Fruit fly (Drosophila melanogaster) whole organism, embryonic: ENCODE measurements around the gene CG31275.

Source experiments
- ATbp ChIP-seq: fragments of 200-800 bp; sonication (Bioruptor generic); optimal IDR thresholded peaks from 2 replicates; lab custom pipeline; 2017; ENCODE audit warnings: missing biosample characterization, mild to moderate bottlenecking, missing genetic modification characterization, missing genetic modification reagents
- Asciz ChIP-seq: fragments of 200-800 bp; sonication (Bioruptor generic); optimal IDR thresholded peaks from 2 replicates; lab custom pipeline; 2017; ENCODE audit warnings: missing biosample characterization, mild to moderate bottlenecking, missing genetic modification characterization, missing genetic modification reagents
- Atf3 ChIP-seq: fragments of 200-800 bp; sonication (Bioruptor generic); optimal IDR thresholded peaks from 3 replicates; lab custom pipeline; 2016; ENCODE audit warnings: missing biosample characterization, missing genetic modification characterization
- C15 ChIP-seq: fragments of 200-800 bp; sonication (Bioruptor generic); IDR thresholded peaks from 3 replicates; pipeline ENCODE4 v1.3.6; 2022; ENCODE audit warnings: missing biosample characterization, missing genetic modification characterization
- CG10979 ChIP-seq: fragments of 200-800 bp; sonication (Bioruptor generic); optimal IDR thresholded peaks from 2 replicates; lab custom pipeline; 2018; ENCODE audit warnings: missing biosample characterization, mild to moderate bottlenecking, missing genetic modification characterization, moderate library complexity
- CG12744 ChIP-seq: fragments of 200-800 bp; sonication (Bioruptor generic); optimal IDR thresholded peaks from 2 replicates; lab custom pipeline; 2016; ENCODE audit warnings: missing biosample characterization, missing genetic modification characterization
- CG12942 ChIP-seq: fragments of 200-800 bp; sonication (Bioruptor generic); optimal IDR thresholded peaks from 3 replicates; lab custom pipeline; 2016; ENCODE audit warnings: missing biosample characterization, missing genetic modification characterization
- CG14050 ChIP-seq: fragments of 200-800 bp; sonication (Bioruptor generic); IDR thresholded peaks from 3 replicates; pipeline ENCODE4 v1.3.6; 2022; ENCODE audit warnings: missing biosample characterization, missing genetic modification characterization
- CG14710 ChIP-seq: fragments of 200-800 bp; sonication (Bioruptor generic); optimal IDR thresholded peaks from 3 replicates; lab custom pipeline; 2019; ENCODE audit warnings: missing biosample characterization, mild to moderate bottlenecking, missing genetic modification characterization, moderate library complexity
- CG14860 ChIP-seq: fragments of 200-800 bp; sonication (Bioruptor generic); IDR thresholded peaks from 3 replicates; pipeline ENCODE4 v1.3.6; 2022; ENCODE audit warnings: missing biosample characterization, missing genetic modification characterization; ENCODE audit not compliant: partially characterized antibody
- CG15696 ChIP-seq: fragments of 200-800 bp; sonication (Bioruptor generic); optimal IDR thresholded peaks from 2 replicates; lab custom pipeline; 2019; ENCODE audit warnings: missing biosample characterization, mild to moderate bottlenecking, missing genetic modification characterization, moderate library complexity
- CG1647 ChIP-seq: fragments of 200-800 bp; sonication (Bioruptor generic); optimal IDR thresholded peaks from 3 replicates; lab custom pipeline; 2016; ENCODE audit warnings: missing biosample characterization, missing genetic modification characterization
- CG16815 ChIP-seq: fragments of 200-800 bp; sonication (Bioruptor generic); optimal IDR thresholded peaks from 3 replicates; lab custom pipeline; 2017; ENCODE audit warnings: missing biosample characterization, mild to moderate bottlenecking, missing genetic modification characterization
- CG17186 ChIP-seq: fragments of 200-800 bp; sonication (Bioruptor generic); optimal IDR thresholded peaks from 3 replicates; lab custom pipeline; 2017; ENCODE audit warnings: missing biosample characterization, missing genetic modification reagents, missing genetic modification characterization
- CG18599 ChIP-seq: fragments of 200-800 bp; sonication (Bioruptor generic); optimal IDR thresholded peaks from 3 replicates; lab custom pipeline; 2017; ENCODE audit warnings: missing biosample characterization, missing genetic modification characterization, mild to moderate bottlenecking, moderate library complexity, missing genetic modification reagents
- CG2199 ChIP-seq: fragments of 200-800 bp; sonication (Bioruptor generic); IDR thresholded peaks from 3 replicates; pipeline ENCODE4 v1.3.6; 2022; ENCODE audit warnings: missing biosample characterization, missing genetic modification characterization
- CG2678 ChIP-seq: fragments of 200-800 bp; sonication (Bioruptor generic); optimal IDR thresholded peaks from 3 replicates; lab custom pipeline; 2019; ENCODE audit warnings: missing biosample characterization, mild to moderate bottlenecking, missing genetic modification characterization, moderate library complexity
- CG31365 ChIP-seq: fragments of 200-800 bp; sonication (Bioruptor generic); optimal IDR thresholded peaks from 2 replicates; lab custom pipeline; 2018; ENCODE audit warnings: missing biosample characterization, mild to moderate bottlenecking, missing genetic modification characterization
- CG3163 ChIP-seq: fragments of 200-800 bp; sonication (Bioruptor generic); optimal IDR thresholded peaks from 3 replicates; lab custom pipeline; 2016; ENCODE audit warnings: missing biosample characterization, missing genetic modification characterization
- CG4854 ChIP-seq: fragments of 200-800 bp; sonication (Bioruptor generic); optimal IDR thresholded peaks from 2 replicates; lab custom pipeline; 2016; ENCODE audit warnings: missing biosample characterization, missing genetic modification characterization, inconsistent platforms
- CG7786 ChIP-seq: fragments of 200-800 bp; sonication (Bioruptor generic); optimal IDR thresholded peaks from 2 replicates; lab custom pipeline; 2016; ENCODE audit warnings: missing biosample characterization, missing genetic modification characterization
- CG8290 ChIP-seq, 3 experiments: fragments of 200-800 bp; sonication (Bioruptor generic); optimal IDR thresholded peaks; 2 replicates each; lab custom pipeline; 2016 to 2019; ENCODE audit warnings: missing biosample characterization in 3 of 3, missing genetic modification characterization in 3 of 3, mild to moderate bottlenecking in 2 of 3, moderate library complexity in 1 of 3
- CG8388 ChIP-seq: fragments of 200-800 bp; sonication (Bioruptor generic); optimal IDR thresholded peaks from 2 replicates; lab custom pipeline; 2019; ENCODE audit warnings: missing biosample characterization, mild to moderate bottlenecking, missing genetic modification characterization, moderate library complexity
- Drgx ChIP-seq: fragments of 200-800 bp; sonication (Bioruptor generic); IDR thresholded peaks from 2 replicates; pipeline ENCODE4 v1.3.6; 2022; ENCODE audit warnings: missing biosample characterization, missing genetic modification characterization
- Ets97D ChIP-seq: fragments of 200-800 bp; sonication (Bioruptor generic); optimal IDR thresholded peaks from 3 replicates; lab custom pipeline; 2016; ENCODE audit warnings: missing biosample characterization, missing genetic modification characterization
- Gsc ChIP-seq: fragments of 200-800 bp; sonication (Bioruptor generic); IDR thresholded peaks from 2 replicates; pipeline ENCODE4 v1.3.6; 2022; ENCODE audit warnings: missing biosample characterization, missing genetic modification characterization
- Hey ChIP-seq: fragments of 200-800 bp; sonication (Bioruptor generic); optimal IDR thresholded peaks from 3 replicates; lab custom pipeline; 2018; ENCODE audit warnings: missing biosample characterization, mild to moderate bottlenecking, missing genetic modification characterization
- Hr78 ChIP-seq, 2 experiments: fragments of 200-800 bp in 1 of 2; fragments of >200 bp in 1 of 2; sonication (Bioruptor generic) in 1 of 2; optimal IDR thresholded peaks; 2 replicates each; lab custom pipeline; 2017 to 2019; ENCODE audit warnings: missing biosample characterization in 2 of 2, missing genetic modification characterization in 2 of 2, mild to moderate bottlenecking in 1 of 2, moderate library complexity in 1 of 2
- Hsf ChIP-seq: fragments of 200-800 bp; sonication (Bioruptor generic); optimal IDR thresholded peaks from 3 replicates; lab custom pipeline; 2016; ENCODE audit warnings: missing biosample characterization, missing genetic modification characterization
- Mad ChIP-seq: fragments of 200-800 bp; sonication (Bioruptor generic); optimal IDR thresholded peaks from 2 replicates; lab custom pipeline; 2016; ENCODE audit warnings: missing biosample characterization, missing genetic modification characterization
- Nf-YA ChIP-seq: fragments of 200-800 bp; sonication (Bioruptor generic); IDR thresholded peaks from 2 replicates; pipeline ENCODE4 v1.3.6; 2022; ENCODE audit warnings: missing biosample characterization, missing genetic modification characterization
- Ravus ChIP-seq: fragments of 200-800 bp; sonication (Bioruptor generic); IDR thresholded peaks from 2 replicates; pipeline ENCODE4 v1.3.6; 2022; ENCODE audit warnings: missing biosample characterization, missing genetic modification characterization
- Sox102F ChIP-seq: fragments of 200-800 bp; sonication (Bioruptor generic); optimal IDR thresholded peaks from 2 replicates; lab custom pipeline; 2018; ENCODE audit warnings: missing biosample characterization, mild to moderate bottlenecking, missing genetic modification characterization, moderate library complexity
- Stat92E ChIP-seq, 3 experiments: fragments of >200 bp in 2 of 3; fragments of 200-800 bp in 1 of 3; sonication (Bioruptor generic) in 1 of 3; optimal IDR thresholded peaks; 2 replicates each; lab custom pipeline; 2017 to 2019; ENCODE audit warnings: missing biosample characterization in 3 of 3, missing genetic modification characterization in 3 of 3, mild to moderate bottlenecking in 1 of 3, moderate library complexity in 1 of 3
- Trl ChIP-seq, 3 experiments: fragments of >200 bp in 2 of 3; fragments of 200-800 bp in 1 of 3; sonication (Bioruptor generic) in 1 of 3; optimal IDR thresholded peaks; 2 replicates in 1 of 3; 3 replicates in 2 of 3; lab custom pipeline; 2016 to 2017; ENCODE audit warnings: missing biosample characterization in 1 of 3, missing genetic modification characterization in 1 of 3
- Xbp1 ChIP-seq: fragments of 200-800 bp; sonication (Bioruptor generic); optimal IDR thresholded peaks from 3 replicates; lab custom pipeline; 2016; ENCODE audit warnings: missing biosample characterization, mild to moderate bottlenecking, missing genetic modification characterization
- aop ChIP-seq: fragments of 200-800 bp; sonication (Bioruptor generic); IDR thresholded peaks from 2 replicates; pipeline ENCODE4 v1.3.6; 2022; ENCODE audit warnings: missing biosample characterization, missing genetic modification characterization
- br ChIP-seq: fragments of >200 bp; optimal IDR thresholded peaks from 2 replicates; lab custom pipeline; 2017
- bsh ChIP-seq, 2 experiments: fragments of 200-800 bp; sonication (Bioruptor generic); optimal IDR thresholded peaks; 2 replicates each; lab custom pipeline; 2017 to 2018; ENCODE audit warnings: mild to moderate bottlenecking in 2 of 2, missing biosample characterization in 2 of 2, missing genetic modification characterization in 2 of 2, moderate library complexity in 1 of 2
- chif ChIP-seq, 2 experiments: fragments of 200-800 bp; sonication (Bioruptor generic); optimal IDR thresholded peaks; 3 replicates each; lab custom pipeline; 2016; ENCODE audit warnings: missing biosample characterization in 2 of 2, missing genetic modification characterization in 2 of 2
- ftz-f1 ChIP-seq: fragments of 200-800 bp; sonication (Bioruptor generic); optimal IDR thresholded peaks from 2 replicates; lab custom pipeline; 2016; ENCODE audit warnings: missing biosample characterization, missing genetic modification characterization
- kay ChIP-seq: fragments of 200-800 bp; sonication (Bioruptor generic); optimal IDR thresholded peaks from 2 replicates; lab custom pipeline; 2016; ENCODE audit warnings: missing biosample characterization, missing genetic modification characterization
- ken ChIP-seq: fragments of 200-800 bp; sonication (Bioruptor generic); IDR thresholded peaks from 3 replicates; pipeline ENCODE4 v1.3.6; 2022; ENCODE audit warnings: missing biosample characterization, missing genetic modification characterization
- lilli ChIP-seq: fragments of 200-800 bp; sonication (Bioruptor generic); optimal IDR thresholded peaks from 3 replicates; lab custom pipeline; 2016; ENCODE audit warnings: missing biosample characterization, missing genetic modification characterization
- pb ChIP-seq: fragments of 200-800 bp; sonication (Bioruptor generic); optimal IDR thresholded peaks from 3 replicates; lab custom pipeline; 2016; ENCODE audit warnings: missing biosample characterization, missing genetic modification characterization
- prd ChIP-seq, 3 experiments: fragments of >200 bp in 2 of 3; fragments of 200-800 bp in 1 of 3; sonication (Bioruptor generic) in 1 of 3; optimal IDR thresholded peaks in 2 of 3; IDR thresholded peaks in 1 of 3; 2 replicates in 2 of 3; 3 replicates in 1 of 3; pipeline versions ENCODE4 v1.3.6 to Lab custom; 2017 to 2022; ENCODE audit warnings: missing biosample characterization in 1 of 3, missing genetic modification characterization in 1 of 3
- slou ChIP-seq: fragments of 200-800 bp; sonication (Bioruptor generic); optimal IDR thresholded peaks from 3 replicates; lab custom pipeline; 2016; ENCODE audit warnings: missing biosample characterization, missing genetic modification characterization
- sqz ChIP-seq: fragments of 200-800 bp; sonication (Bioruptor generic); optimal IDR thresholded peaks from 3 replicates; lab custom pipeline; 2018; ENCODE audit warnings: missing biosample characterization, mild to moderate bottlenecking, missing genetic modification characterization
- z ChIP-seq: fragments of 200-800 bp; sonication (Bioruptor generic); IDR thresholded peaks from 3 replicates; pipeline ENCODE4 v1.3.6; 2022; ENCODE audit warnings: missing biosample characterization, missing genetic modification characterization

The CG31275 gene

DNA sequence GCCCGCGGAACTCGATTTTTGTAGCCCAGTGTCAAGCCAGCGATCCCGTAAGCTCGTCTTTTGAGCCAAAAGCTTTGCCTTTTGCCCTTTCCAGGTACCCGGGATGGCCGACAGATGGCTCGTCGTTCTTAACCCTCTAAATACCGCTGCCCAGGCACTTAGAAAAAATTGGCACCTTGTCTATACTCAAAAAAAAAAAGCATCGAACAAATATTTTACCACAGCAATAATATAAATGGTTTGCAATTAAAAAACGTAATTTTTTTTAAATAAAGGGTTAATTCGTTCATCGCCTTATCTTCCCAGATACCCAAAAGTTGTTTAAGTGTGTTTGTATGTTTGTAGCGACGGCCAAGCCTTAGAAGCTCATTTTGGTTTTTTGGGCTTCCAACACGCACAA, 46.9 kb downstream of the CG31275 start (continued):
- no peak for TF ChIP-seq CG14710 (tag; lab: Kevin White, UChicago)
- TF ChIP-seq CG1647 (GFP tag; lab: Kevin White, UChicago): no peak
- no peak for TF ChIP-seq Mad (GFP tag; lab: Kevin White, UChicago)
- TF ChIP-seq CG7786 (GFP tag; lab: Kevin White, UChicago): peak; percentile 43
- no peak for TF ChIP-seq Drgx (GFP tag; lab: Robert Waterston, UW)
- no peak for TF ChIP-seq sqz (GFP tag; lab: Kevin White, UChicago)
- peak in 1 of 2 experiments; percentile 3 for TF ChIP-seq Hr78 (GFP tag; optimal IDR thresholded peaks at IDR 0.05; lab: Kevin White, UChicago)
- peak; percentile 1 for TF ChIP-seq CG4854 (GFP tag; lab: Kevin White, UChicago)
- peak; percentile 66 for TF ChIP-seq lilli (GFP tag; lab: Kevin White, UChicago)
- TF ChIP-seq CG12744: no peak
- TF ChIP-seq Asciz (GFP tag; lab: Kevin White, UChicago): peak; percentile 1
- peak; percentile 13; the same call in 1 of the 3 replicates for TF ChIP-seq C15 (GFP tag; lab: Robert Waterston, UW)
- no peak for TF ChIP-seq CG10979 (tag; lab: Kevin White, UChicago)
- TF ChIP-seq Gsc (GFP tag; lab: Robert Waterston, UW): no peak
- no peak for TF ChIP-seq CG31365 (tag; lab: Kevin White, UChicago)
- TF ChIP-seq Nf-YA: no peak
- no peak for TF ChIP-seq CG17186 (GFP tag; lab: Kevin White, UChicago)
- peak; percentile 29 for TF ChIP-seq slou (GFP tag; lab: Kevin White, UChicago)
- no peak for TF ChIP-seq CG2199 (GFP tag; lab: Robert Waterston, UW)
- TF ChIP-seq ken (GFP tag; lab: Robert Waterston, UW): no peak
- TF ChIP-seq Stat92E (GFP tag; optimal IDR thresholded peaks at IDR 0.05; lab: Kevin White, UChicago): no peak
- TF ChIP-seq aop (GFP tag; lab: Robert Waterston, UW): no peak
- no peak for TF ChIP-seq CG3163
- no peak for TF ChIP-seq z (GFP tag; lab: Robert Waterston, UW)
- TF ChIP-seq CG14860: no peak
- peak; percentile 38 for TF ChIP-seq Hsf (GFP tag; lab: Kevin White, UChicago)
- TF ChIP-seq CG12942 (GFP tag; lab: Kevin White, UChicago): no peak
- peak; percentile 13 for TF ChIP-seq Atf3 (GFP tag; lab: Kevin White, UChicago)
- TF ChIP-seq CG8290 (GFP tag; optimal IDR thresholded peaks at IDR 0.05; lab: Kevin White, UChicago): no peak
- TF ChIP-seq CG8290 (tag; optimal IDR thresholded peaks at IDR 0.05; lab: Kevin White, UChicago): no peak
- TF ChIP-seq CG2678 (tag; lab: Kevin White, UChicago): peak; percentile 56
- TF ChIP-seq kay (GFP tag; lab: Kevin White, UChicago): peak; percentile 1
- TF ChIP-seq CG15696: no peak
- no peak for TF ChIP-seq Ravus (GFP tag; lab: Robert Waterston, UW)
- TF ChIP-seq CG14050: peak; percentile 30; the same call in 1 of the 3 replicates
- peak; percentile 38 to 43 for TF ChIP-seq chif (GFP tag; optimal IDR thresholded peaks at IDR 0.05; lab: Kevin White, UChicago)
- TF ChIP-seq Xbp1 (GFP tag; lab: Kevin White, UChicago): peak; percentile 60
- TF ChIP-seq Ets97D (GFP tag; lab: Kevin White, UChicago): no peak
- TF ChIP-seq Trl (optimal IDR thresholded peaks at IDR 0.05; lab: Kevin White, UChicago): no peak
- peak; percentile 24 for TF ChIP-seq Trl (GFP tag; optimal IDR thresholded peaks at IDR 0.05; lab: Kevin White, UChicago)
- TF ChIP-seq CG16815 (GFP tag; lab: Kevin White, UChicago): peak; percentile 29
- TF ChIP-seq Sox102F: peak; percentile 55
- peak; percentile 36 for TF ChIP-seq ATbp (GFP tag; lab: Kevin White, UChicago)
- TF ChIP-seq CG18599 (GFP tag; lab: Kevin White, UChicago): peak; percentile 66
- peak; percentile 30 for TF ChIP-seq CG8388 (GFP tag; lab: Kevin White, UChicago)
- TF ChIP-seq Hey (tag; lab: Kevin White, UChicago): no peak
- TF ChIP-seq ftz-f1 (GFP tag; lab: Kevin White, UChicago): no peak
- peak in 1 of 2 experiments; percentile 61 for TF ChIP-seq bsh (GFP tag; optimal IDR thresholded peaks at IDR 0.05; lab: Kevin White, UChicago)
- no peak for TF ChIP-seq pb (GFP tag; lab: Kevin White, UChicago)
- TF ChIP-seq br (lab: Kevin White, UChicago): no peak
- TF ChIP-seq prd (optimal IDR thresholded peaks at IDR 0.05; lab: Kevin White, UChicago): no peak
- peak; percentile 63; the same call in 2 of the 3 replicates for TF ChIP-seq prd (GFP tag; IDR thresholded peaks at IDR 0.05; lab: Robert Waterston, UW)
